Worm (Caenorhabditis elegans): ENCODE results near the gene cyn-2.

Gene cyn-2

DNA sequence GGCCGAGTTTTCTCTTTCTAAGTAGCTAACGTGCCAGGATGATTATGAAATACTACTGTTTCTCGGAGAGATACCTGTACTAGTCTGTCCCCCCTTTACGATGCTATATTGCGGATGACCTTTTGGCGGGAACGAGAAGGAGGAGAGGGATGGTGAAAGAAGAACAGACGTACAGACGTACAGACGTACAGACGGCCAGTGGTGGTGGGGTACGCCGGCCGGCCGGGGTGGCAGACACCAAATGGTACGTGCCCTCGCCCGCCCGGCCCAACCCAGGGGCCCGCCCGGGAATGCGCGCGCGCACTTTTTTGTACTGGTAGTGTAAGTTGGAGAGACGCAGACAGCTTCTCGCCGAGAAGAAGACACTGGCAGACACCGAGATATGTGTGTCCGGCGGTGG lies 28.6 kb downstream of the cyn-2 start (continued):
- TF ChIP-seq madf-10 (tag; optimal IDR thresholded peaks at IDR 0.05) (no peak), efl-1 (GFP tag; optimal IDR thresholded peaks at IDR 0.05) (no peak), nfya-1 (tag; optimal IDR thresholded peaks at IDR 0.05; ENCODE audit: borderline replicate concordance, insufficient read depth) (no peak), snpc-3.4 (tag; optimal IDR thresholded peaks at IDR 0.05) (no peak), bed-1 (GFP tag; IDR thresholded peaks at IDR 0.05) (no peak), egrh-3 (GFP tag; IDR thresholded peaks at IDR 0.05) (peak; percentile 91), mcd-1 (GFP tag; IDR thresholded peaks at IDR 0.05) (peak; percentile 63), ama-1 (optimal IDR thresholded peaks at IDR 0.05) (no peak), ama-1 (GFP tag; optimal IDR thresholded peaks at IDR 0.05) (no peak), let-607 (tag; optimal IDR thresholded peaks at IDR 0.05) (no peak), nfya-2 (GFP tag; IDR thresholded peaks at IDR 0.05) (no peak), D2030.7 (GFP tag; IDR thresholded peaks at IDR 0.05) (no peak), lag-1 (GFP tag; IDR thresholded peaks at IDR 0.05) (no peak), ZK185.1 (tag; optimal IDR thresholded peaks at IDR 0.05; ENCODE audit: poor library complexity, severe bottlenecking) (no peak), zfh-2 (GFP tag; conservative IDR thresholded peaks at IDR 0.05) (peak; percentile 97), unc-62 (GFP tag; optimal IDR thresholded peaks at IDR 0.05) (no peak), T07F8.4 (tag; optimal IDR thresholded peaks at IDR 0.05) (no peak), nhr-179 (tag; optimal IDR thresholded peaks at IDR 0.05) (no peak), xnd-1 (tag; optimal IDR thresholded peaks at IDR 0.05) (no peak), tbp1 (GFP tag; optimal IDR thresholded peaks at IDR 0.05) (no peak), aptf-3 (GFP tag; IDR thresholded peaks at IDR 0.05) (no peak), madf-8 (GFP tag; conservative IDR thresholded peaks at IDR 0.05) (no peak)

ce11 chrIII:13721944-13722343 lies 29.5 kb downstream of the cyn-2 start:
- no peak for TF ChIP-seq lsl-1 (GFP tag; optimal IDR thresholded peaks at IDR 0.05)
- 0 out of 2 replicates have a peak, but pooled peaks have one; percentile 23 for TF ChIP-seq Y56A3A.18 (GFP tag; IDR thresholded peaks at IDR 0.05)

- TF ChIP-seq F39B2.1 (GFP tag; IDR thresholded peaks at IDR 0.05), result no peak
- TF ChIP-seq T07F8.4 (tag; optimal IDR thresholded peaks at IDR 0.05), result no peak
- TF ChIP-seq lsl-1 (GFP tag; optimal IDR thresholded peaks at IDR 0.05), result no peak
- no peak for TF ChIP-seq T26A5.8 (tag; optimal IDR thresholded peaks at IDR 0.05)
- TF ChIP-seq bed-1 (GFP tag; IDR thresholded peaks at IDR 0.05), result no peak
- no peak for TF ChIP-seq hmg-20 (GFP tag; IDR thresholded peaks at IDR 0.05)
- TF ChIP-seq ztf-18 (tag; optimal IDR thresholded peaks at IDR 0.05), result no peak
- TF ChIP-seq chd-7 (tag; optimal IDR thresholded peaks at IDR 0.05), result no peak
- TF ChIP-seq egl-18 (GFP tag; IDR thresholded peaks at IDR 0.05), result no peak
- peak; percentile 55 for TF ChIP-seq dox-1 (GFP tag; IDR thresholded peaks at IDR 0.05)
- TF ChIP-seq somi-1 (GFP tag; optimal IDR thresholded peaks at IDR 0.05), result no peak
- 0 out of 2 replicates have a peak, but pooled peaks have one; percentile 11 for TF ChIP-seq hmg-1.2 (GFP tag; IDR thresholded peaks at IDR 0.05)
- peak; percentile 47; the same call in 1 of the 2 replicates for TF ChIP-seq zfh-2 (GFP tag; conservative IDR thresholded peaks at IDR 0.05)
- peak; percentile 55 for TF ChIP-seq mel-28 (tag; optimal IDR thresholded peaks at IDR 0.05; ENCODE audit: borderline replicate concordance)
- no peak for TF ChIP-seq lsy-27 (tag; optimal IDR thresholded peaks at IDR 0.05; ENCODE audit: borderline replicate concordance, insufficient read depth)
- no peak for TF ChIP-seq let-526 (GFP tag; IDR thresholded peaks at IDR 0.05)
- TF ChIP-seq nhr-27 (tag; optimal IDR thresholded peaks at IDR 0.05), result no peak
- TF ChIP-seq rpc-1 (optimal IDR thresholded peaks at IDR 0.05), result no peak
- no peak for TF ChIP-seq rpc-1 (tag; optimal IDR thresholded peaks at IDR 0.05)
- TF ChIP-seq dpl-1 (GFP tag; optimal IDR thresholded peaks at IDR 0.05), result no peak
- TF ChIP-seq F57C9.4 (tag; optimal IDR thresholded peaks at IDR 0.05), result no peak
- TF ChIP-seq ztf-25 (GFP tag; IDR thresholded peaks at IDR 0.05), result no peak
- 0 out of 2 replicates have a peak, but pooled peaks have one; percentile 28 for TF ChIP-seq ekl-4 (GFP tag; IDR thresholded peaks at IDR 0.05)
- TF ChIP-seq rec-8 (tag; optimal IDR thresholded peaks at IDR 0.05), result no peak
- no peak for TF ChIP-seq attf-5 (GFP tag; optimal IDR thresholded peaks at IDR 0.05)
- no peak for TF ChIP-seq ceh-100 (GFP tag; IDR thresholded peaks at IDR 0.05)
Observed at ce11 chrIII:13722387-13723122, 30.1 kb downstream of the cyn-2 start.
